Fruit fly (Drosophila melanogaster): ENCODE results near the gene CG32756.
A peak's percentile ranks its signal among the peaks of the same experiment; 100 is the strongest.

Gene CG32756

dm6 chrX:5989368-5989767, 43.9 kb downstream of the CG32756 start (continued):
- TF ChIP-seq ems (GFP tag; optimal IDR thresholded peaks at IDR 0.05) (no peak), CG1529 (GFP tag; optimal IDR thresholded peaks at IDR 0.05) (no peak), nmo (GFP tag; optimal IDR thresholded peaks at IDR 0.05) (peak; percentile 49), tup (GFP tag; optimal IDR thresholded peaks at IDR 0.05) (no peak), CG12391 (tag; optimal IDR thresholded peaks at IDR 0.05) (peak; percentile 52), Mad (GFP tag; optimal IDR thresholded peaks at IDR 0.05) (no peak), CG15269 (tag; optimal IDR thresholded peaks at IDR 0.05) (peak; percentile 65), chinmo (GFP tag; IDR thresholded peaks at IDR 0.05; ENCODE audit: partially characterized antibody) (no peak), ttk (GFP tag; IDR thresholded peaks at IDR 0.05) (peak; percentile 46; the same call in 1 of the 2 replicates), CG15479 (GFP tag; optimal IDR thresholded peaks at IDR 0.05) (no peak), CG4328 (GFP tag; optimal IDR thresholded peaks at IDR 0.05) (no peak), dpn (GFP tag; optimal IDR thresholded peaks at IDR 0.05) (peak in 1 of 2 experiments; percentile 29), CG14860 (GFP tag; IDR thresholded peaks at IDR 0.05; ENCODE audit: partially characterized antibody) (no peak), dysf (GFP tag; IDR thresholded peaks at IDR 0.05) (peak; percentile 50; the same call in 2 of the 3 replicates), Deaf1 (tag; optimal IDR thresholded peaks at IDR 0.05) (no peak), HLH4C (GFP tag; IDR thresholded peaks at IDR 0.05; ENCODE audit: partially characterized antibody) (no peak), yki (optimal IDR thresholded peaks at IDR 0.05) (no peak), CG14710 (tag; optimal IDR thresholded peaks at IDR 0.05) (peak; percentile 13), CG31365 (tag; optimal IDR thresholded peaks at IDR 0.05) (no peak), org-1 (GFP tag; optimal IDR thresholded peaks at IDR 0.05) (no peak), tio (GFP tag; optimal IDR thresholded peaks at IDR 0.05) (no peak), CG11398 (GFP tag; optimal IDR thresholded peaks at IDR 0.05) (no peak), CG14965 (GFP tag; optimal IDR thresholded peaks at IDR 0.05; ENCODE audit: borderline replicate concordance) (no peak), CG10462 (GFP tag; optimal IDR thresholded peaks at IDR 0.05) (no peak), stwl (tag; optimal IDR thresholded peaks at IDR 0.05) (no peak), CG2889 (GFP tag; IDR thresholded peaks at IDR 0.05) (no peak), Xrp1 (GFP tag; IDR thresholded peaks at IDR 0.05) (peak; percentile 62), CkIIα-i1 (GFP tag; IDR thresholded peaks at IDR 0.05) (no peak), Sry-δ (GFP tag; optimal IDR thresholded peaks at IDR 0.05) (no peak), CG4854 (GFP tag; optimal IDR thresholded peaks at IDR 0.05) (no peak), H2.0 (GFP tag; IDR thresholded peaks at IDR 0.05) (no peak), CG6689 (GFP tag; IDR thresholded peaks at IDR 0.05) (peak; percentile 69), nerfin-1 (tag; optimal IDR thresholded peaks at IDR 0.05) (no peak), CG2875 (GFP tag; optimal IDR thresholded peaks at IDR 0.05) (no peak), lbe (GFP tag; optimal IDR thresholded peaks at IDR 0.05) (no peak), aop (GFP tag; IDR thresholded peaks at IDR 0.05) (no peak), cwo (GFP tag; optimal IDR thresholded peaks at IDR 0.05) (no peak), Trl (optimal IDR thresholded peaks at IDR 0.05) (no peak), Trl (GFP tag; optimal IDR thresholded peaks at IDR 0.05) (no peak), Xbp1 (GFP tag; optimal IDR thresholded peaks at IDR 0.05) (peak; percentile 40), lov (optimal IDR thresholded peaks at IDR 0.05) (no peak), lov (GFP tag; IDR thresholded peaks at IDR 0.05) (no peak), YL-1 (GFP tag; optimal IDR thresholded peaks at IDR 0.05) (no peak), CG14441 (GFP tag; IDR thresholded peaks at IDR 0.05) (peak; percentile 59), sna (GFP tag; IDR thresholded peaks at IDR 0.05; ENCODE audit: partially characterized antibody) (no peak), twi (tag; optimal IDR thresholded peaks at IDR 0.05) (no peak), CG7987 (GFP tag; optimal IDR thresholded peaks at IDR 0.05) (no peak), CG10209 (GFP tag; optimal IDR thresholded peaks at IDR 0.05) (peak; percentile 14), ind (GFP tag; optimal IDR thresholded peaks at IDR 0.05) (peak; percentile 10), her (GFP tag; optimal IDR thresholded peaks at IDR 0.05) (no peak), Taf1 (GFP tag; IDR thresholded peaks at IDR 0.05) (no peak), mam (GFP tag; optimal IDR thresholded peaks at IDR 0.05) (no peak)
